Worm (Caenorhabditis elegans): ENCODE data around the gene fbxa-181.

The fbxa-181 gene

DNA sequence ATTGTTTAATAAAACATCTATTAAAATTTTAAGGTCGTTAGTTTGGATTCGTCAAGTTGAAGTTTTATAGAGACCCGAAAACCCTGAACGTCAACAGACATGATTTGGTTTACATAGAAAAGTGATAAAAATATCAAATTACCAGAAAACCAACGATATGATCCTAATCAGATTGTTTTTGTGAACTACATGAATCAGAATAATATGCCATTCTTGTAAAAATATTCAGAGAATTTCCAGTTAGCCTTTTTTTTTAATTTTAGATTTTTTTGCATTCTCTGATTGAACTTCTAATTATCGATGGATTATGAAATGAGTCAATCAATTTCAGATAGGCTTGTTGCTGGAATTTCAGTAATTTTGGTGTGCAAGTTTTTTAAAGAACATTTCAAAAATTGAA is 14.6 kb upstream of the fbxa-181 start, which contains the start of gene srx-96:
TSS of gene srx-96 (plus strand) at position 301 of the 400 bp plus-strand sequence.
- TF ChIP-seq ztf-23 (GFP tag; IDR thresholded peaks at IDR 0.05): no peak
- no peak for TF ChIP-seq T22C8.4 (GFP tag; IDR thresholded peaks at IDR 0.05)
- TF ChIP-seq klf-2 (GFP tag; conservative IDR thresholded peaks at IDR 0.05): no peak
- TF ChIP-seq ref-1 (GFP tag; conservative IDR thresholded peaks at IDR 0.05): no peak
- TF ChIP-seq tab-1 (GFP tag; IDR thresholded peaks at IDR 0.05): no peak
- no peak for TF ChIP-seq ztf-29 (GFP tag; IDR thresholded peaks at IDR 0.05)
- TF ChIP-seq cog-1 (tag; optimal IDR thresholded peaks at IDR 0.05): no peak
- TF ChIP-seq flt-1 (GFP tag; IDR thresholded peaks at IDR 0.05): no peak
- no peak for TF ChIP-seq med-1 (GFP tag; optimal IDR thresholded peaks at IDR 0.05; ENCODE audit: insufficient read depth)

DNA sequence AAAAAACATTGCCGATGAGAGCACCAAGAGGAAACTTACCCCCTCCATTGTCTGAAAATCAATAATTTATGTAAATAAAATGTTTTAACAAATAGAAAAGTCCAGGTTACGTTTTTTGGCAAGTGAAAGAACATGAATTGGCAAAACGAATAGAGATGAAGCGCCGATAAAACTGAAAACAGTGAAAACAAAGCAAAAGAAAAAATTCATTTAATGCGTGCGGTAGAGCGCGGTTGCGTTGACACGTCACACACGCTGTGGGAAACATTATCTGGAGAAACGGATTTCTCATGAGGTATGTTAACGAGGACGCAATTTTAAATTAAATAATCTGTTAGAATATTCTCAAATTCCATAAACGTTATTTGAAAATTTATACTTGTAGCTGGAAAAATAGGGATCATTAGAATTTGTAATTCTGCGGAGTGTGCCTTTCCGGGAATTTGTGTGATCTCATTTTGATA is 10.4 kb upstream of the fbxa-181 start, which contains the start of gene zipt-9:
TSS of gene zipt-9 (minus strand) at position 51 of the 464 bp plus-strand sequence.
- TF ChIP-seq ztf-23 (GFP tag; IDR thresholded peaks at IDR 0.05): peak; percentile 77; the same call in 1 of the 2 replicates
- no peak for TF ChIP-seq med-1 (GFP tag; optimal IDR thresholded peaks at IDR 0.05; ENCODE audit: insufficient read depth)
- 0 out of 2 replicates have a peak, but pooled peaks have one; percentile 33 for TF ChIP-seq T22C8.4 (GFP tag; IDR thresholded peaks at IDR 0.05)
- no peak for TF ChIP-seq ztf-29 (GFP tag; IDR thresholded peaks at IDR 0.05)
- 0 out of 2 replicates have a peak, but pooled peaks have one; percentile 68 for TF ChIP-seq klf-2 (GFP tag; conservative IDR thresholded peaks at IDR 0.05)
- no peak; the same call in 1 of the 2 replicates for TF ChIP-seq flt-1 (GFP tag; IDR thresholded peaks at IDR 0.05)
- peak; percentile 70 for TF ChIP-seq cog-1 (tag; optimal IDR thresholded peaks at IDR 0.05)
- TF ChIP-seq tab-1 (GFP tag; IDR thresholded peaks at IDR 0.05): no peak
- no peak for TF ChIP-seq ref-1 (GFP tag; conservative IDR thresholded peaks at IDR 0.05)

DNA sequence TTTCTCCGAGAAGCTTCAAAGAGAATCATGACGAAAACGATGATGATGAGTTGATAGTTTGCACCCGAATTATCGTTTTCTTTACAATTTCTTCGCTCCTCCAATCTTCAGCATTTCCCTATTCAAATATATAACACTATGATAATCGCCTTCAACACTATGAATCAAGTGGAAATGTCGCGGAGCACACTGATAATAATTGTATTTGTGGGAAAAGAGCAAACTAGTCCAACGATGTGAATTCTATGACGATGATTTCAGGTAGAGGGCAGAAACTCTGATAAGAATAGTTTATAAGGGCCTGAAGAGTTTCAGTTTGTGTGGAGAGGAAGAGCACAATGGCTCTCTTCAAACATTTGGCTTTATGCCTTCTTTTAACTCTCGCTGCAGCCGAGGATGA is 9.1 kb upstream of the fbxa-181 start, which contains the start of gene T01D3.6:
TSS of gene T01D3.6 (plus strand) at position 294 of the 400 bp plus-strand sequence.
- TF ChIP-seq cog-1 (tag; optimal IDR thresholded peaks at IDR 0.05) (no peak), ztf-23 (GFP tag; IDR thresholded peaks at IDR 0.05) (no peak), flt-1 (GFP tag; IDR thresholded peaks at IDR 0.05) (no peak), med-1 (GFP tag; optimal IDR thresholded peaks at IDR 0.05; ENCODE audit: insufficient read depth) (no peak), klf-2 (GFP tag; conservative IDR thresholded peaks at IDR 0.05) (no peak), tab-1 (GFP tag; IDR thresholded peaks at IDR 0.05) (no peak), ref-1 (GFP tag; conservative IDR thresholded peaks at IDR 0.05) (no peak), T22C8.4 (GFP tag; IDR thresholded peaks at IDR 0.05) (no peak), ztf-29 (GFP tag; IDR thresholded peaks at IDR 0.05) (no peak)

DNA sequence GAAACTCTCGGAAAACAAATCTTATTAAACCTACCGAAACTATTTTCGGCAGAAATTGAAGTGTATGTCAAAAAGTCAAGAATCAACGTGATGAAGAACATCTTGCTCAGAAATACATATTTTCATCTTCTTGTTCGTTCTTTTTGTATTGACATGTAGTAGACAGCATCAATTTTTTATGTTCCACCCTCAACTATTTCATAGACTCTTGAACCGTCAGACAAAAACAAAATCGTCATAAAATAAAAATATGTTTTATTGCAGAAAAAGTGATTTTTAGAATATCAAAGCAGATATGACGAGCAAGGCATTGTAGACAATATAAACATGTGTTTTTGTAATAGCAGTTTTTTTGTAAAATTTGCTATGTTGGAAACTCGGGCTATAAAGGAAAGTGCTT is 893 bp upstream of the fbxa-181 start, which contains the start of gene F35E12.2:
TSS of gene F35E12.2 (minus strand) at position 101 of the 400 bp plus-strand sequence.
- TF ChIP-seq flt-1 (GFP tag; IDR thresholded peaks at IDR 0.05) (no peak), klf-2 (GFP tag; conservative IDR thresholded peaks at IDR 0.05) (no peak), cog-1 (tag; optimal IDR thresholded peaks at IDR 0.05) (no peak), T22C8.4 (GFP tag; IDR thresholded peaks at IDR 0.05) (no peak)

DNA sequence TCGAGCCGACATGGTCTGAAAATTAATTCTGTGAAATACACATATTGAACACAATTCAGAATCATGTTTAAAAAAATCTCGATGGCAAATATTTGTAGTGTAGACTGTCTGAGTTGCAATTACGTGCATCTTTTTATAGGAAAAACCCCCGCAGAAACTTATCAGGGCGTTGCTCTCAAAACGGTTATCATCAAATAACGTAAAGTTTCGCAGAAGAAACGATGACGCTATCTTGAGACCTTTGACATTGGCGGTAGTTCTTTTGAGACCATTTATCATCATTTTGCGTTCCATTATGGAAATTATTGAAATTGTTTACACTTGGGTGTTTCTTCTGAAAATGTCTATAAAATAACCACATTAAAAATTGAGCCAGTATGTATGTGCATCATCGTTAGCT is 5.1 kb downstream of the fbxa-181 start, which contains the start of gene dct-17:
TSS of gene dct-17 (minus strand) at position 23 of the 400 bp plus-strand sequence.
- TF ChIP-seq tab-1 (GFP tag; IDR thresholded peaks at IDR 0.05) (no peak), T22C8.4 (GFP tag; IDR thresholded peaks at IDR 0.05) (no peak), cog-1 (tag; optimal IDR thresholded peaks at IDR 0.05) (no peak), flt-1 (GFP tag; IDR thresholded peaks at IDR 0.05) (no peak), ztf-23 (GFP tag; IDR thresholded peaks at IDR 0.05) (no peak), med-1 (GFP tag; optimal IDR thresholded peaks at IDR 0.05; ENCODE audit: insufficient read depth) (no peak), ref-1 (GFP tag; conservative IDR thresholded peaks at IDR 0.05) (no peak), ztf-29 (GFP tag; IDR thresholded peaks at IDR 0.05) (no peak), klf-2 (GFP tag; conservative IDR thresholded peaks at IDR 0.05) (no peak)

DNA sequence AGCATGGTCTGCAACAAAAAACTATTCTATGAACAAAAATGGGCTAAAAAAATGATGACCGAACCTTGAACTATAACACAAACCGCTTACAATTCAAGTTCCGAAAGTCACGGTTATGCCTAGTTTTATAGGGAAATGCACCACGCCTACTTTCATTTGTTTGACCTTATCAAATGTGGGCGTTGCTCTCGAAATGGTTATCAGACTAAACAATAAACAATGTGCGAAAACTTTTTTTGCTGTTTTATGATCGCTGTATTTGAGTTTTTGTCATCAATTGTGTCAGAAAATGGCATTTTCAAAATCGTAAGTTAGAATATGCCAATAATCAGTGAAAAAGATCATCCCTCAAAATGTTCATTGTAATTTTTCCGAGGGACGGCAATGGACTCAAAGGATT is 10.5 kb downstream of the fbxa-181 start, which contains the start of gene F35E12.6:
TSS of gene F35E12.6 (minus strand) at position 101 of the 400 bp plus-strand sequence.
- TF ChIP-seq tab-1 (GFP tag; IDR thresholded peaks at IDR 0.05) (no peak), ref-1 (GFP tag; conservative IDR thresholded peaks at IDR 0.05) (no peak), cog-1 (tag; optimal IDR thresholded peaks at IDR 0.05) (no peak), T22C8.4 (GFP tag; IDR thresholded peaks at IDR 0.05) (no peak), ztf-29 (GFP tag; IDR thresholded peaks at IDR 0.05) (no peak), klf-2 (GFP tag; conservative IDR thresholded peaks at IDR 0.05) (no peak)

DNA sequence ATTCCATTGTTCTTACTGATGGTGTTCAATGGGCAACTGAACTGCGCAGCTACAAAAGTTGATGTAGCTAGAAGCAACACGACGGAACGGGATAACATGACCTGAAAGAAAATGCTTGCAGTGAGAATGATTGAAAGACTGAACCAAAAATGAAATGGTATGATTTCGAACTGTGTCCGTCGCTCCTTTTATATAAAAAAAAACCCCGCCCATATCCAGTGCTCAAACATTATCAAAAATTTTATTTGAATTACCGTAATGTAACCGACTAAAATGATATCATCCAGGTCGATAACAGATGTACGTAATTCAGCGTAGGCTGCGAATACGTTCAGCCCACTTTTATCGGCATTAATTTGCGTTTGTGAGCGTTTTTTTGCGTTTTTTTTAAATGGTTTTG is 12.7 kb downstream of the fbxa-181 start, which contains the start of gene irg-5:
TSS of gene irg-5 (minus strand) at position 101 of the 400 bp plus-strand sequence.
- TF ChIP-seq ref-1 (GFP tag; conservative IDR thresholded peaks at IDR 0.05): no peak
- no peak for TF ChIP-seq T22C8.4 (GFP tag; IDR thresholded peaks at IDR 0.05)
- TF ChIP-seq med-1 (GFP tag; optimal IDR thresholded peaks at IDR 0.05; ENCODE audit: insufficient read depth): no peak
- no peak for TF ChIP-seq ztf-23 (GFP tag; IDR thresholded peaks at IDR 0.05)
- TF ChIP-seq ztf-29 (GFP tag; IDR thresholded peaks at IDR 0.05): no peak
- no peak for TF ChIP-seq klf-2 (GFP tag; conservative IDR thresholded peaks at IDR 0.05)
- no peak for TF ChIP-seq flt-1 (GFP tag; IDR thresholded peaks at IDR 0.05)
- no peak for TF ChIP-seq tab-1 (GFP tag; IDR thresholded peaks at IDR 0.05)
- TF ChIP-seq cog-1 (tag; optimal IDR thresholded peaks at IDR 0.05): no peak

DNA sequence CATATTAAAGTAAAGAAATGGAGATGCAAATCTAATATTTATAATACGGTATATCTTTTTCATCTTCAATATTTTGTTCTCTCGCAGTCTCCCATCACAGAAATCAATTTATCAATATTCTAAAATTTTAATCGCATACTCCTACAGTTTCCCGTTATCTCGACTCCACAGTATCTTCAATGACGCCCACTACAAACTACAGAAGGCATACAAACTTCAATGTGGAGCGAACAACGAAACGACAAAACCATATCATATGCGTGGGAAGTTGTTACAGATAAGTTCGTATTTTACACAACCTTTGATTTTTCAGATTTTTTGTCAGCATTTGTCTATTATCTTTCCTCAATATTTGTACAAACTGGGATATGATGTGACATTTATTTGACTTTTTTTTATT is 14.2 kb downstream of the fbxa-181 start:
- TF ChIP-seq cog-1 (tag; optimal IDR thresholded peaks at IDR 0.05) (no peak), med-1 (GFP tag; optimal IDR thresholded peaks at IDR 0.05; ENCODE audit: insufficient read depth) (no peak), flt-1 (GFP tag; IDR thresholded peaks at IDR 0.05) (no peak), ztf-23 (GFP tag; IDR thresholded peaks at IDR 0.05) (no peak), T22C8.4 (GFP tag; IDR thresholded peaks at IDR 0.05) (no peak), tab-1 (GFP tag; IDR thresholded peaks at IDR 0.05) (no peak), klf-2 (GFP tag; conservative IDR thresholded peaks at IDR 0.05) (no peak), ztf-29 (GFP tag; IDR thresholded peaks at IDR 0.05) (no peak), ref-1 (GFP tag; conservative IDR thresholded peaks at IDR 0.05) (no peak)

DNA sequence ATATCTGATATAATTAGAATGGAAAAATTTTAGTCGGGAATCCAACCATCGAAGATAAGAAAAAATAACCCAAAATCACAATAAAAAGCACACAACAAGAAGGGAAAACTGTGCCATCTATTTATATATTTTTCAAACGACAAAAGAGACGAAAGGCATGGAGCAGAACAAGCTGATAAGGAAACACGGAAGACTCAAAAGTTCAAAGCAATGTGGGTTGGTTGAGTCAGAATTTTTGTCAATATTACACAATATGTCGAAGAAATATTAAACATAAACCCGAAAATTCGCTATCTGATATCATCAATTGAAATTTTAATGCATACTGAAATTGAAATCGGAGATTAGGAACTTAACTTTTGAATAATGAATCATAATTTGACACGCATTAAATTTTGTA is 19.2 kb downstream of the fbxa-181 start, which contains the start of gene F35E12.9:
TSS of gene F35E12.9 (minus strand) at position 227 of the 400 bp plus-strand sequence.
- TF ChIP-seq tab-1 (GFP tag; IDR thresholded peaks at IDR 0.05) (no peak), ztf-29 (GFP tag; IDR thresholded peaks at IDR 0.05) (no peak), cog-1 (tag; optimal IDR thresholded peaks at IDR 0.05) (no peak), ref-1 (GFP tag; conservative IDR thresholded peaks at IDR 0.05) (no peak), ztf-23 (GFP tag; IDR thresholded peaks at IDR 0.05) (no peak), med-1 (GFP tag; optimal IDR thresholded peaks at IDR 0.05; ENCODE audit: insufficient read depth) (no peak)
